Worm (Caenorhabditis elegans) whole organism, L2 larva: ENCODE measurements around the gene C50E3.15.

Experiments
- F13H6.1 ChIP-seq: sonication (generic microtip); optimal IDR thresholded peaks from 2 replicates; lab custom pipeline; 2016; ENCODE audit warnings: missing genetic modification characterization, missing compliant biosample characterization
- Y55F3AM.14 ChIP-seq: fragments of 200-800 bp; sonication (Bioruptor generic); optimal IDR thresholded peaks from 2 replicates; lab custom pipeline; 2018; ENCODE audit warnings: mild to moderate bottlenecking, missing genetic modification characterization, missing compliant biosample characterization
- alr-1 ChIP-seq: fragments of 150-350 bp; optimal IDR thresholded peaks from 2 replicates; lab custom pipeline; 2014; ENCODE audit warnings: missing biosample characterization, missing genetic modification characterization
- aly-2 ChIP-seq: fragments of 150-350 bp; optimal IDR thresholded peaks from 2 replicates; lab custom pipeline; 2014; ENCODE audit warnings: missing biosample characterization, missing genetic modification characterization
- ama-1 ChIP-seq: fragments of 150-350 bp; optimal IDR thresholded peaks from 2 replicates; lab custom pipeline; 2018; ENCODE audit warnings: inconsistent platforms
- ceh-16 ChIP-seq: fragments of 150-350 bp; optimal IDR thresholded peaks from 2 replicates; lab custom pipeline; 2014; ENCODE audit warnings: missing biosample characterization, missing genetic modification characterization
- dmd-4 ChIP-seq: sonication (generic microtip); optimal IDR thresholded peaks from 2 replicates; lab custom pipeline; 2017; ENCODE audit warnings: missing biosample characterization, missing genetic modification characterization
- elt-1 ChIP-seq: fragments of 150-350 bp; optimal IDR thresholded peaks from 2 replicates; lab custom pipeline; 2014; ENCODE audit warnings: missing biosample characterization, missing genetic modification characterization
- elt-3 ChIP-seq: sonication (generic microtip); optimal IDR thresholded peaks from 2 replicates; lab custom pipeline; 2017; ENCODE audit warnings: missing biosample characterization, missing genetic modification characterization
- fos-1 ChIP-seq: fragments of 150-350 bp; optimal IDR thresholded peaks from 2 replicates; lab custom pipeline; 2014; ENCODE audit warnings: missing biosample characterization, missing genetic modification characterization
- gmeb-1 ChIP-seq: fragments of 150-350 bp; optimal IDR thresholded peaks from 2 replicates; lab custom pipeline; 2014; ENCODE audit warnings: missing biosample characterization, missing genetic modification characterization
- lin-11 ChIP-seq: fragments of 150-350 bp; sonication (generic microtip); optimal IDR thresholded peaks from 2 replicates; lab custom pipeline; 2014; ENCODE audit warnings: missing biosample characterization, missing genetic modification characterization, inconsistent platforms, mixed read lengths
- lin-13 ChIP-seq: fragments of 150-350 bp; optimal IDR thresholded peaks from 2 replicates; lab custom pipeline; 2014; ENCODE audit warnings: missing biosample characterization, missing genetic modification reagents, missing genetic modification characterization
- lin-39 ChIP-seq: fragments of 150-350 bp; optimal IDR thresholded peaks from 2 replicates; lab custom pipeline; 2014; ENCODE audit warnings: missing biosample characterization, missing genetic modification reagents, missing genetic modification characterization
- lsy-2 ChIP-seq, 2 experiments: fragments of 150-350 bp in 1 of 2; sonication (generic microtip) in 1 of 2; optimal IDR thresholded peaks; 2 replicates each; lab custom pipeline; 2014 to 2017; ENCODE audit warnings: missing biosample characterization in 2 of 2, missing genetic modification characterization in 2 of 2
- mbf-1 ChIP-seq: sonication (generic microtip); optimal IDR thresholded peaks from 2 replicates; lab custom pipeline; 2017; ENCODE audit warnings: missing biosample characterization, missing genetic modification characterization
- mdl-1 ChIP-seq, 2 experiments: fragments of 150-350 bp in 1 of 2; sonication (generic microtip) in 1 of 2; optimal IDR thresholded peaks; 2 replicates each; lab custom pipeline; 2017; ENCODE audit warnings: missing biosample characterization in 2 of 2, missing genetic modification characterization in 2 of 2
- nhr-10 ChIP-seq: sonication (generic microtip); optimal IDR thresholded peaks from 2 replicates; lab custom pipeline; 2017; ENCODE audit warnings: missing biosample characterization, missing genetic modification characterization
- nhr-11 ChIP-seq: fragments of 150-350 bp; optimal IDR thresholded peaks from 2 replicates; lab custom pipeline; 2014; ENCODE audit warnings: missing biosample characterization, missing genetic modification characterization
- nhr-12 ChIP-seq: fragments of 150-350 bp; optimal IDR thresholded peaks from 2 replicates; lab custom pipeline; 2014; ENCODE audit warnings: missing biosample characterization, missing genetic modification characterization
- nhr-129 ChIP-seq: fragments of 150-350 bp; optimal IDR thresholded peaks from 2 replicates; lab custom pipeline; 2014; ENCODE audit warnings: missing biosample characterization, missing genetic modification characterization
- nhr-21 ChIP-seq: fragments of 150-350 bp; optimal IDR thresholded peaks from 2 replicates; lab custom pipeline; 2014; ENCODE audit warnings: missing biosample characterization, missing genetic modification characterization
- nhr-237 ChIP-seq: fragments of 150-350 bp; optimal IDR thresholded peaks from 2 replicates; lab custom pipeline; 2014; ENCODE audit warnings: missing biosample characterization, missing genetic modification characterization
- nhr-25 ChIP-seq: fragments of 150-350 bp; sonication (generic microtip); optimal IDR thresholded peaks from 3 replicates; lab custom pipeline; 2014; ENCODE audit warnings: missing biosample characterization, missing genetic modification characterization
- nhr-6 ChIP-seq: fragments of 150-350 bp; optimal IDR thresholded peaks from 2 replicates; lab custom pipeline; 2014; ENCODE audit warnings: missing biosample characterization, missing genetic modification characterization
- nhr-77 ChIP-seq: fragments of 150-350 bp; optimal IDR thresholded peaks from 2 replicates; lab custom pipeline; 2014; ENCODE audit warnings: missing biosample characterization, missing genetic modification characterization
- sem-4 ChIP-seq: fragments of 150-350 bp; optimal IDR thresholded peaks from 2 replicates; lab custom pipeline; 2014; ENCODE audit warnings: missing biosample characterization, missing genetic modification reagents, missing genetic modification characterization
- skn-1 ChIP-seq: sonication (generic microtip); optimal IDR thresholded peaks from 2 replicates; lab custom pipeline; 2017; ENCODE audit warnings: missing biosample characterization, missing genetic modification characterization
- sma-3 ChIP-seq: sonication (generic microtip); optimal IDR thresholded peaks from 2 replicates; lab custom pipeline; 2016; ENCODE audit warnings: missing genetic modification reagents, missing genetic modification characterization, missing compliant biosample characterization
- snpc-4 ChIP-seq: fragments of 150-350 bp; optimal IDR thresholded peaks from 2 replicates; lab custom pipeline; 2014; ENCODE audit warnings: missing biosample characterization, missing genetic modification characterization
- unc-39 ChIP-seq: fragments of 150-350 bp; optimal IDR thresholded peaks from 2 replicates; lab custom pipeline; 2014; ENCODE audit warnings: missing biosample characterization, missing genetic modification characterization
- unc-55 ChIP-seq: fragments of 150-350 bp; sonication (generic microtip); optimal IDR thresholded peaks from 3 replicates; lab custom pipeline; 2014; ENCODE audit warnings: missing biosample characterization, missing genetic modification reagents, missing genetic modification characterization
- unc-62 ChIP-seq: fragments of 150-350 bp; optimal IDR thresholded peaks from 2 replicates; lab custom pipeline; 2014; ENCODE audit warnings: missing biosample characterization, missing genetic modification reagents, missing genetic modification characterization
- zag-1 ChIP-seq: fragments of 150-350 bp; optimal IDR thresholded peaks from 2 replicates; lab custom pipeline; 2014; ENCODE audit warnings: missing biosample characterization, missing genetic modification characterization
- ztf-1 ChIP-seq: fragments of 200-800 bp; sonication (Bioruptor generic); conservative IDR thresholded peaks from 2 replicates; pipeline ENCODE4 v1.3.6; 2022; ENCODE audit warnings: missing genetic modification characterization, missing compliant biosample characterization
- ztf-11 ChIP-seq: sonication (generic microtip); optimal IDR thresholded peaks from 2 replicates; lab custom pipeline; 2017; ENCODE audit warnings: missing biosample characterization, missing genetic modification characterization
- ztf-4 ChIP-seq: fragments of 150-350 bp; optimal IDR thresholded peaks from 2 replicates; lab custom pipeline; 2014; ENCODE audit warnings: missing biosample characterization, missing genetic modification characterization

Gene C50E3.15

DNA sequence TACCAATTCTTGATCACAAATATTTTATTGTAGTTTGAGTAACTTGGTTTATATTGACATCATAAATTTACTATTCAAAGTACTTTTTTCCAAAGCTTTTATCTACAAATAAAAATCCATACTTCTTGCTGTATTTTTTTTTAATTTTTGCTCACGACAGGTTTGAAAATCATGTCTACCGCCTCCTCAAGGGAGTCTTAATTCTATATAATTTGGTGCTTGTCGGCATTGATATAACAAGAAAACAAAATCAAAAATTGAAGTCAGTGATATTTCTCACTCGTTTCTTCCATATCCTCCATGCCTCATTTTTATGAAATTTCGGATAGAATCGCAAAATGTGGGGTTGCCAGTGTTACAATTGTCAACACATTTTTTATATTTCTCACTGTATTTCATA, 27.2 kb downstream of the C50E3.15 start, which contains the start of gene str-47:
Gene str-47, plus strand, starts transcription at position 301 of the 400 bp plus-strand sequence.
- no peak for TF ChIP-seq F13H6.1 (tag; lab: Kevin White, UChicago)
- TF ChIP-seq snpc-4 (tag; lab: Kevin White, UChicago) = no peak
- no peak for TF ChIP-seq unc-39 (tag; lab: Kevin White, UChicago)

DNA sequence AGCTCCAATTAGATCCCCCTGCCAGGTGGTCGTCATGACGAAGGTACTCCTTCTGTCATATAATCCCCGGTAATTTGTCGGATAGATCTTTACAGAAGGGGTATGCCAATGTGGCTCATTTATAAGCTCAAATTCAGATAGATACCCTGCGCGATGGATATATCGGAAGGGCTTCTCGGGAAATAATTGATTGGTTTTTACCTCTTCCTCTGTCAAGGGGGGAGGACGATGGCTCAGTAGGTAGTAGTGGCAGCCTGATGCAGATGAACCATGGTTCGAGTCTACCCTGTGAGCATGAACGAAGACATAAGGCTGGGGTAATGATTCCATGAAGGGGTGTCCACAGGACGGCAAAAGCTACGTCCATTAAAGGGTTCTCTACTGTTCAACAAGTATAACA, 28.9 kb downstream of the C50E3.15 start:
- no peak for TF ChIP-seq elt-3 (tag; lab: Kevin White, UChicago)
- no peak for TF ChIP-seq skn-1
- TF ChIP-seq lsy-2 (tag; optimal IDR thresholded peaks at IDR 0.05; lab: Kevin White, UChicago) = no peak
- no peak for TF ChIP-seq gmeb-1 (tag; lab: Kevin White, UChicago)
- no peak for TF ChIP-seq unc-62 (GFP tag; lab: Kevin White, UChicago)
- no peak for TF ChIP-seq nhr-12 (tag; lab: Kevin White, UChicago)
- no peak for TF ChIP-seq F13H6.1 (tag; lab: Kevin White, UChicago)
- TF ChIP-seq nhr-77 (tag; lab: Kevin White, UChicago) = no peak
- no peak for TF ChIP-seq lin-13
- no peak for TF ChIP-seq ceh-16 (tag; lab: Kevin White, UChicago)
- TF ChIP-seq nhr-25 = no peak
- TF ChIP-seq fos-1 (tag; lab: Kevin White, UChicago) = no peak
- no peak for TF ChIP-seq mbf-1 (tag; lab: Kevin White, UChicago)
- no peak for TF ChIP-seq dmd-4 (tag; lab: Kevin White, UChicago)
- no peak for TF ChIP-seq lin-11 (tag; lab: Kevin White, UChicago)
- TF ChIP-seq unc-39 (tag; lab: Kevin White, UChicago) = no peak
- TF ChIP-seq nhr-237 (tag; lab: Kevin White, UChicago) = no peak
- no peak for TF ChIP-seq aly-2 (tag; lab: Kevin White, UChicago)
- TF ChIP-seq nhr-10 (tag; lab: Kevin White, UChicago) = no peak

DNA sequence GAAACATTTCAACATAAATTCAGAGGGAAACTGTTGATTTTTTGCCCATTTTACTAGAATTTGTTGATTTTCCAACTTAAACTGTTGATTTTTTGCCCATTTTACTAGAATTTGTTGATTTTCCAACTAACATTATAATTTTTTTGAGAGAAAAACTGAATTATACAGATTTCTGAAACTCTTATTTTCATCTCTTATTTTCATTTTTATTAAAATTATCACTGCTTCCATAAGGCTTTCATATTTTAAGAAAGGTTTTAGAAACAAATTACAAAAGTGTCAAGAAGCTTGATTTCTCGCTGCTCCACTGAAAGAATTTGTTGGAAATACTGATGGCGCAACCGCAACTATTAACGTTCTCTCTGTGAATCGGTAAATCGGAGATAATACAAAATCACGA, 31.7 kb downstream of the C50E3.15 start:
- TF ChIP-seq elt-1 (tag; lab: Kevin White, UChicago) = no peak
- TF ChIP-seq nhr-6 = no peak
- no peak for TF ChIP-seq ztf-4 (tag; lab: Kevin White, UChicago)
- TF ChIP-seq unc-39 (tag; lab: Kevin White, UChicago) = no peak
- TF ChIP-seq ceh-16 (tag; lab: Kevin White, UChicago) = no peak
- no peak for TF ChIP-seq fos-1 (tag; lab: Kevin White, UChicago)
- TF ChIP-seq alr-1 = no peak
- TF ChIP-seq ztf-11 (tag; lab: Kevin White, UChicago) = no peak
- TF ChIP-seq ama-1 (lab: Kevin White, UChicago) = no peak
- no peak for TF ChIP-seq nhr-11 (tag; lab: Kevin White, UChicago)
- TF ChIP-seq unc-62 (GFP tag; lab: Kevin White, UChicago) = no peak

DNA sequence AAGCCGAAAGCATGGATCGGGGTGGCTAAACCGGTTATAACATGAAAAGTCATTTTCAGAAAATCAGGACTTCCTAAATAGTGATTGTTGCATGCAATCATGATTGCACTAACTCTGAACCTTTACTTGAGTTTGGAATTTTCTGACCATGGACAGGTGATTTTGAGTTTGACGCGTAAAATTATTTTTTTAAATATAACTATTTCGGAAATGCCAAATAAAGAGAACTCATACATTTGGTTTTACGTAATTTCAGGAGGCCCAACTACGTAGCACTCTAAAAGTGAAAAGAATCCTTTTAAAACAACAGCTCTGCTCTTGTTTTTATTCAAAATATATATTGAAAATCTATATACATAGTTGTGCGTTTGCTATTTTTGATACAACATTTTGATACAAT, 33.5 kb downstream of the C50E3.15 start, which contains the start of gene srh-234:
Gene srh-234, minus strand, starts transcription at position 101 of the 400 bp plus-strand sequence.
- TF ChIP-seq elt-3 (tag; lab: Kevin White, UChicago) (no peak), nhr-129 (no peak), Y55F3AM.14 (GFP tag; lab: Kevin White, UChicago) (no peak), alr-1 (no peak), unc-55 (no peak), sem-4 (no peak), nhr-21 (tag; lab: Kevin White, UChicago) (no peak), nhr-237 (tag; lab: Kevin White, UChicago) (no peak), lin-13 (no peak), ztf-1 (GFP tag; lab: Robert Waterston, UW) (no peak), ztf-11 (tag; lab: Kevin White, UChicago) (no peak), aly-2 (tag; lab: Kevin White, UChicago) (no peak), mbf-1 (tag; lab: Kevin White, UChicago) (no peak), gmeb-1 (tag; lab: Kevin White, UChicago) (no peak)

DNA sequence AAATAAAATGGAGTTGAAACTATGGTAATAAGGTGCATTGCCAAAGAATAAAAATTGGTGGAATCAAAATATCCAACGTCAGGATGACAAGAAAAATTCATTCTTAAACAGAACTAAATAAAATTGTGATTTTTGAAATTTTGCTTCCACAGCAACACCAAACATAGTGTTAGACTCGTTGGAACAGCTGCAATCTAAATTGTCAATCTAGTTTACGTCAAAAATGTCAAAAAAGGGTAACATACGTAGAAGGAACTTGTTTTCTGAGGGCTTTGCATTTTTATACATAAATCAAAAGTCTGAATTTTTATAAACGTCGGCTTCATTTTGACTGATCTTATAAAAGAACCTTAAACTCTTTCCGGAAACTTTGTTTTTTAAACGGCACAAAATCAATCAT, 35.4 kb downstream of the C50E3.15 start, which contains the start of gene srh-200:
Gene srh-200, minus strand, starts transcription at position 101 of the 400 bp plus-strand sequence.
- TF ChIP-seq zag-1 (tag; lab: Kevin White, UChicago) (no peak), ztf-11 (tag; lab: Kevin White, UChicago) (no peak), ama-1 (lab: Kevin White, UChicago) (no peak), mdl-1 (tag; optimal IDR thresholded peaks at IDR 0.05; lab: Kevin White, UChicago) (no peak), Y55F3AM.14 (GFP tag; lab: Kevin White, UChicago) (no peak), lin-39 (tag; lab: Kevin White, UChicago) (no peak), nhr-11 (tag; lab: Kevin White, UChicago) (no peak), sma-3 (no peak), dmd-4 (tag; lab: Kevin White, UChicago) (no peak), lsy-2 (tag; optimal IDR thresholded peaks at IDR 0.05; lab: Kevin White, UChicago) (no peak)
- TF ChIP-seq, all 48 proteins: peak for 0
